Worm (Caenorhabditis elegans): ENCODE measurements around the gene Y71H2AL.2.

DNA sequence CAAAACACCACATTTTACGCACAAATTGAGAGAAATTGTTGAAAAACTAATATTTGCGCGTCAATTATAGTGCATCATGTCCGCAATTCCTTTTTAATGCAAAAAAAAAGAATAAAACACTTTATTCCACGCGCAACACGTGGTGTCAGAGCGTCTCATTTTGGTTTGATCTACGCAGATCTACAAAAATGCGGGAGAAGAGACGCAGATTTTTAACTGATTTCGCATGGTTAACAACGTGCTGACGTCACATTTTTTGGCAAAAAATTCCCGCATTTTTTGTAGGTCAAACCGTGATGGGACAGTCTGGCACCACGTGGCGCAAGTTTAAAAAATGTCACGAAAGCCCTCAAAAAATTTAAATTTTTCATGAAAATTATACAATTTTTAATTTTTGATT, 24.0 kb downstream of the Y71H2AL.2 start:
- TF ChIP-seq unc-130 (GFP tag; optimal IDR thresholded peaks at IDR 0.05) (no peak), ama-1 (optimal IDR thresholded peaks at IDR 0.05) (no peak), ama-1 (GFP tag; optimal IDR thresholded peaks at IDR 0.05) (no peak), ceh-91 (GFP tag; IDR thresholded peaks at IDR 0.05) (no peak), hlh-26 (GFP tag; conservative IDR thresholded peaks at IDR 0.05) (no peak), snpc-4 (GFP tag; optimal IDR thresholded peaks at IDR 0.05) (no peak), snpc-4 (tag; optimal IDR thresholded peaks at IDR 0.05) (no peak), B0035.1 (tag; optimal IDR thresholded peaks at IDR 0.05) (no peak), F57A8.1 (GFP tag; optimal IDR thresholded peaks at IDR 0.05) (no peak), B0019.2 (GFP tag; conservative IDR thresholded peaks at IDR 0.05) (no peak), lin-54 (GFP tag; optimal IDR thresholded peaks at IDR 0.05) (no peak), F52B5.7 (tag; optimal IDR thresholded peaks at IDR 0.05) (no peak)
